Worm (Caenorhabditis elegans) whole organism, late embryonic: ENCODE measurements around the gene srw-127.

Source experiments
- C08G9.2 ChIP-seq: sonication (generic microtip); optimal IDR thresholded peaks from 2 replicates; lab custom pipeline; 2016; ENCODE audit warnings: mild to moderate bottlenecking, missing genetic modification characterization, moderate library complexity, missing compliant biosample characterization
- C38D4.7 ChIP-seq: fragments of 200-800 bp; sonication (Bioruptor generic); optimal IDR thresholded peaks from 2 replicates; lab custom pipeline; 2018; ENCODE audit warnings: mild to moderate bottlenecking, missing genetic modification characterization, moderate library complexity, missing compliant biosample characterization
- F13H6.1 ChIP-seq: sonication (generic microtip); optimal IDR thresholded peaks from 2 replicates; lab custom pipeline; 2016; ENCODE audit warnings: missing genetic modification characterization, missing compliant biosample characterization
- K02D7.2 ChIP-seq: sonication (generic microtip); optimal IDR thresholded peaks from 2 replicates; lab custom pipeline; 2017; ENCODE audit warnings: mild to moderate bottlenecking, missing genetic modification characterization, missing compliant biosample characterization
- T23F11.4 ChIP-seq: fragments of 200-800 bp; sonication (Bioruptor generic); optimal IDR thresholded peaks from 2 replicates; lab custom pipeline; 2018; ENCODE audit warnings: mild to moderate bottlenecking, missing genetic modification characterization, missing compliant biosample characterization
- Y22D7AL.16 ChIP-seq: sonication (generic microtip); optimal IDR thresholded peaks from 2 replicates; lab custom pipeline; 2016; ENCODE audit warnings: missing genetic modification characterization, missing compliant biosample characterization
- ahr-1 ChIP-seq: sonication (generic microtip); optimal IDR thresholded peaks from 2 replicates; lab custom pipeline; 2016; ENCODE audit warnings: missing genetic modification characterization, missing compliant biosample characterization
- ama-1 ChIP-seq: fragments of 150-350 bp; optimal IDR thresholded peaks from 2 replicates; lab custom pipeline; 2014
- ceh-18 ChIP-seq: sonication (generic microtip); optimal IDR thresholded peaks from 2 replicates; lab custom pipeline; 2016; ENCODE audit warnings: missing genetic modification characterization, missing compliant biosample characterization
- ceh-19 ChIP-seq: fragments of 200-800 bp; sonication (Bioruptor generic); optimal IDR thresholded peaks from 2 replicates; lab custom pipeline; 2018; ENCODE audit warnings: mild to moderate bottlenecking, missing genetic modification characterization, missing compliant biosample characterization
- ceh-2 ChIP-seq: sonication (generic microtip); optimal IDR thresholded peaks from 2 replicates; lab custom pipeline; 2016; ENCODE audit warnings: missing genotype, missing genetic modification characterization, missing compliant biosample characterization
- ceh-22 ChIP-seq: sonication (generic microtip); optimal IDR thresholded peaks from 2 replicates; lab custom pipeline; 2017; ENCODE audit warnings: missing biosample characterization, missing genetic modification characterization
- ceh-24 ChIP-seq: sonication (generic microtip); optimal IDR thresholded peaks from 2 replicates; lab custom pipeline; 2016; ENCODE audit warnings: mild to moderate bottlenecking, missing genetic modification characterization, missing compliant biosample characterization
- ceh-30 ChIP-seq: fragments of 150-350 bp; optimal IDR thresholded peaks from 2 replicates; lab custom pipeline; 2014; ENCODE audit warnings: missing biosample characterization, missing genetic modification characterization
- ceh-9 ChIP-seq: sonication (generic microtip); optimal IDR thresholded peaks from 2 replicates; lab custom pipeline; 2016; ENCODE audit warnings: mild to moderate bottlenecking, missing genetic modification characterization, inconsistent platforms, missing compliant biosample characterization
- che-1 ChIP-seq: sonication (generic microtip); optimal IDR thresholded peaks from 2 replicates; lab custom pipeline; 2016; ENCODE audit warnings: mild to moderate bottlenecking, missing genetic modification characterization, missing compliant biosample characterization
- dve-1 ChIP-seq: sonication (generic microtip); optimal IDR thresholded peaks from 2 replicates; lab custom pipeline; 2017; ENCODE audit warnings: antibody characterized with exemption, mild to moderate bottlenecking, missing genetic modification characterization, missing compliant biosample characterization
- ets-4 ChIP-seq: sonication (generic microtip); optimal IDR thresholded peaks from 2 replicates; lab custom pipeline; 2016; ENCODE audit warnings: missing genetic modification characterization, missing compliant biosample characterization
- eyg-1 ChIP-seq: sonication (generic microtip); optimal IDR thresholded peaks from 2 replicates; lab custom pipeline; 2016; ENCODE audit warnings: missing genotype, missing genetic modification characterization, missing compliant biosample characterization
- fax-1 ChIP-seq: sonication (generic microtip); optimal IDR thresholded peaks from 2 replicates; lab custom pipeline; 2016; ENCODE audit warnings: missing genotype, missing genetic modification characterization, missing compliant biosample characterization
- gmeb-2 ChIP-seq: sonication (generic microtip); optimal IDR thresholded peaks from 2 replicates; lab custom pipeline; 2016; ENCODE audit warnings: missing genetic modification characterization, inconsistent platforms, missing compliant biosample characterization
- hlh-15 ChIP-seq: sonication (generic microtip); optimal IDR thresholded peaks from 2 replicates; lab custom pipeline; 2016; ENCODE audit warnings: missing genetic modification characterization, missing compliant biosample characterization
- hlh-30 ChIP-seq: sonication (generic microtip); optimal IDR thresholded peaks from 2 replicates; lab custom pipeline; 2017; ENCODE audit warnings: antibody characterized with exemption, missing genetic modification characterization, missing compliant biosample characterization; ENCODE audit not compliant: insufficient read depth
- hlh-6 ChIP-seq: sonication (generic microtip); optimal IDR thresholded peaks from 2 replicates; lab custom pipeline; 2016; ENCODE audit warnings: missing genotype, missing genetic modification characterization, missing compliant biosample characterization
- lim-6 ChIP-seq: sonication (generic microtip); optimal IDR thresholded peaks from 2 replicates; lab custom pipeline; 2016; ENCODE audit warnings: missing genetic modification characterization, missing compliant biosample characterization
- lin-11 ChIP-seq: fragments of 200-800 bp; sonication (Bioruptor generic); optimal IDR thresholded peaks from 2 replicates; lab custom pipeline; 2018; ENCODE audit warnings: mild to moderate bottlenecking, missing genetic modification characterization, missing compliant biosample characterization
- mec-3 ChIP-seq: sonication (generic microtip); optimal IDR thresholded peaks from 2 replicates; lab custom pipeline; 2016; ENCODE audit warnings: borderline replicate concordance, missing genetic modification characterization, missing compliant biosample characterization
- nhr-11 ChIP-seq: fragments of 150-350 bp; optimal IDR thresholded peaks from 2 replicates; lab custom pipeline; 2014; ENCODE audit warnings: missing biosample characterization, missing genetic modification characterization
- nhr-232 ChIP-seq: sonication (generic microtip); optimal IDR thresholded peaks from 2 replicates; lab custom pipeline; 2016; ENCODE audit warnings: missing genetic modification characterization, missing compliant biosample characterization
- pha-2 ChIP-seq: sonication (generic microtip); optimal IDR thresholded peaks from 2 replicates; lab custom pipeline; 2017; ENCODE audit warnings: mild to moderate bottlenecking, missing genetic modification characterization, missing compliant biosample characterization
- pros-1 ChIP-seq: fragments of 150-350 bp; optimal IDR thresholded peaks from 2 replicates; lab custom pipeline; 2014; ENCODE audit warnings: missing biosample characterization, missing genetic modification reagents, missing genetic modification characterization
- ref-2 ChIP-seq: sonication (generic microtip); optimal IDR thresholded peaks from 2 replicates; lab custom pipeline; 2016; ENCODE audit warnings: missing genetic modification characterization, missing compliant biosample characterization
- sox-4 ChIP-seq: sonication (generic microtip); optimal IDR thresholded peaks from 2 replicates; lab custom pipeline; 2017; ENCODE audit warnings: mild to moderate bottlenecking, missing genetic modification characterization, inconsistent platforms, missing compliant biosample characterization
- syd-9 ChIP-seq: sonication (generic microtip); optimal IDR thresholded peaks from 2 replicates; lab custom pipeline; 2016; ENCODE audit warnings: mild to moderate bottlenecking, missing genetic modification characterization, moderate library complexity, missing compliant biosample characterization
- tbx-2 ChIP-seq: sonication (generic microtip); optimal IDR thresholded peaks from 2 replicates; lab custom pipeline; 2016; ENCODE audit warnings: missing genetic modification characterization, missing compliant biosample characterization
- ttx-3 ChIP-seq: sonication (generic microtip); optimal IDR thresholded peaks from 2 replicates; lab custom pipeline; 2016; ENCODE audit warnings: missing genetic modification reagents, missing genetic modification characterization, missing compliant biosample characterization
- unc-42 ChIP-seq: sonication (generic microtip); optimal IDR thresholded peaks from 2 replicates; lab custom pipeline; 2016; ENCODE audit warnings: missing genotype, missing genetic modification characterization, missing compliant biosample characterization
- unc-86 ChIP-seq: sonication (generic microtip); optimal IDR thresholded peaks from 2 replicates; lab custom pipeline; 2016; ENCODE audit warnings: missing genetic modification characterization, missing compliant biosample characterization
- zip-5 ChIP-seq: sonication (generic microtip); optimal IDR thresholded peaks from 2 replicates; lab custom pipeline; 2016; ENCODE audit warnings: missing genetic modification characterization, missing compliant biosample characterization

The srw-127 gene

DNA sequence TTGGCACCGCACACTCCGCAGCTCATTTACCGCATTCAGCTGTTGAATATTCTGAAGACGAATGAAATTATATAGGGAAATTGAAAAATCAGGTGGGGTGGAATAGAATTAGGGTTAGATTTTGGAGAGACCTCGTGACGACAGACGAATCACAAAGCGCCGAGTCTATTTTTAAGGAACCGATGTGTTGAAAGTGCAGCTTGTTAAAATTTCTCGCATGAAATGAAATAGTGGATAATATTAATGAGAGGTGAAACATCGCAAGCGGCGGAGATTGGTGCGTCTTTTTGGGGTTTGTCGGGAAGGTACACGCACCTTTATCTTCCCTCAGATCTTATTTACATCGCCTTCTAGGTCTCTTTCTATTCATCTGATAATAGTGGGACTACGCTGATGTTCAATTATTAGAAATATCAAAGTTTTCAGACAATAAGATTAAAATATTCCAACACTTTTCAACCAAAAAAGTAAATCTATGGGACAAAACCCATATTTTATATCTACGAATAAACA, 23.0 kb upstream of the srw-127 start, which contains the start of gene nhr-140:
nhr-140 (minus strand) TSS at position 51 of the 513 bp plus-strand sequence.
- TF ChIP-seq ama-1 (lab: Kevin White, UChicago) (no peak), fax-1 (tag; lab: Kevin White, UChicago) (no peak), ceh-9 (tag; lab: Kevin White, UChicago) (no peak), nhr-11 (tag; lab: Kevin White, UChicago) (no peak), C08G9.2 (no peak), hlh-6 (tag; lab: Kevin White, UChicago) (no peak), lin-11 (tag; lab: Kevin White, UChicago) (no peak), ceh-19 (GFP tag; lab: Kevin White, UChicago) (no peak), hlh-30 (tag; lab: Kevin White, UChicago) (no peak), zip-5 (tag; lab: Kevin White, UChicago) (no peak), mec-3 (tag; lab: Kevin White, UChicago) (no peak), hlh-15 (tag; lab: Kevin White, UChicago) (no peak), F13H6.1 (tag; lab: Kevin White, UChicago) (no peak), ets-4 (tag; lab: Kevin White, UChicago) (no peak), ceh-30 (tag; lab: Kevin White, UChicago) (no peak), che-1 (tag; lab: Kevin White, UChicago) (no peak)

DNA sequence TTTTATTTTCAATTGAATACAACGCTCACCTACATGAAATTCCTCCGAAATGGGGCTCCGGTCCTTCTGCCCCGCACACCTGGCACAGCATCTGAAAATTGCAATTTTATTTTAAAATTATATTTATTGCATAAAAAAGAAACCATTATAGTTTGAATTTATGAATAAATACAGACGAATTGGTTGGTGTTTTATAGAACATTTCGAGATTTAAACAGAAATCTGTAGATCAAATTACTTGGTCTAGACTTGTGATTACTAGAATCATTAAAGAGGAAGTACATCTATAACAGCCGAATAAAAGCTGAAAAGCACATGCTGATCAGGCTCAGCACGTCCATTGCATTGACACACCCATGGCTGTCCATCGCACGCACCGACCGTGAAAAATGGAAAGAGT, 20.9 kb upstream of the srw-127 start, which contains the start of gene nhr-162:
nhr-162 (minus strand) TSS at position 101 of the 400 bp plus-strand sequence.
- no peak for TF ChIP-seq ceh-9 (tag; lab: Kevin White, UChicago)
- TF ChIP-seq unc-42: no peak
- TF ChIP-seq sox-4 (tag; lab: Kevin White, UChicago): no peak
- TF ChIP-seq ets-4 (tag; lab: Kevin White, UChicago): no peak
- no peak for TF ChIP-seq fax-1 (tag; lab: Kevin White, UChicago)
- TF ChIP-seq gmeb-2 (tag; lab: Kevin White, UChicago): no peak
- TF ChIP-seq ceh-24: no peak
- no peak for TF ChIP-seq ceh-22 (tag; lab: Kevin White, UChicago)
- no peak for TF ChIP-seq nhr-232 (tag; lab: Kevin White, UChicago)
- TF ChIP-seq syd-9 (tag; lab: Kevin White, UChicago): no peak
- TF ChIP-seq, all 69 proteins: peak for 0

DNA sequence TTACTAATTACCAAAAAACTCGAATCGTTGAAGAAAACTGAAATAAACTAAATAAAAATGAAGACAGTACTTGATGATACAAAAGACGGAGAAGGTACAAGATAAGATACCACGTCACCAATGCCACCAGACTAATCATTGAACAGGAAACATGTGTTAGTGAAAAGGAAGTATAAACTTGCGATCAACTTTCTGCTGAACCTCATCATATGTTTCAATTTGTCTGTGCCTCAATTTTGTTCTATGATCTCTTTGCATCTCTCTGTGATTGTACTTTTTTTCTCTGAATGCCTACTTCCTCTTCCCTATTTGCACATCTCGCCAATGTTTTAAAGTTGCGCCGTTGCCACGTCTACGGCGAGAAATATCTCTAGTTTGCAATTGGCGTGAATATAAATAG, 18.7 kb upstream of the srw-127 start:
- TF ChIP-seq mec-3 (tag; lab: Kevin White, UChicago) (no peak), ceh-18 (tag; lab: Kevin White, UChicago) (no peak), unc-86 (tag; lab: Kevin White, UChicago) (no peak), eyg-1 (no peak), lim-6 (no peak), T23F11.4 (GFP tag; lab: Kevin White, UChicago) (no peak), C38D4.7 (GFP tag; lab: Kevin White, UChicago) (no peak), ttx-3 (no peak), pros-1 (tag; lab: Kevin White, UChicago) (no peak), gmeb-2 (tag; lab: Kevin White, UChicago) (no peak), pha-2 (tag; lab: Kevin White, UChicago) (no peak), ceh-2 (tag; lab: Kevin White, UChicago) (no peak), Y22D7AL.16 (tag; lab: Kevin White, UChicago) (no peak), syd-9 (tag; lab: Kevin White, UChicago) (no peak), K02D7.2 (tag; lab: Kevin White, UChicago) (no peak), dve-1 (tag; lab: Kevin White, UChicago) (no peak), ahr-1 (tag; lab: Kevin White, UChicago) (no peak), ceh-30 (tag; lab: Kevin White, UChicago) (no peak), tbx-2 (tag; lab: Kevin White, UChicago) (no peak), ref-2 (tag; lab: Kevin White, UChicago) (no peak)
